Fruit fly (Drosophila melanogaster): ENCODE measurements around the gene Jon99Cii.

Jon99Cii gene

DNA sequence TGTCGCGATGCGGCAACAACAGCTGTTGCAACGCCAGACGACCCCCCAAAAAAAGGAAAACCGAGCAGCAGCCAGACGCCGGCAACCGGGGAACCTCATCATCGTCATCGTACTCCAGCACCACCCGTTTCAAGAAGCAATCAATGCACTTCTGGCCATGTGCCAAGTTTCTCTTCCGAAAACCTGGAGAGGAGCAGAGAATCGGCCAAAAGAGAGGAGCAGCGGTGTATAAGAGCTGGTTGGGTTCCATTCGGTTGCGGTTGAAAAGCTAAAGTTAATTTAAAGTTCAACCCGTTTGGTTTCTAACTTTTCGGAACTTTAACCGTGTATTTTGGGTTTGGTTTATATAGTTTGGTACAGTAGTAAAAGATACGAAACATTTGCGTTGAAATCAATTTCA lies 48.2 kb downstream of the Jon99Cii start:
- no peak for TF ChIP-seq Sp1 (GFP tag; optimal IDR thresholded peaks at IDR 0.05)
- peak; percentile 60 to 78 for TF ChIP-seq dl (GFP tag; optimal IDR thresholded peaks at IDR 0.05; ENCODE audit: insufficient read depth in 1 of 2, partially characterized antibody in 2 of 2)
- peak; percentile 84 for TF ChIP-seq Dif (GFP tag; optimal IDR thresholded peaks at IDR 0.05; ENCODE audit: partially characterized antibody)

DNA sequence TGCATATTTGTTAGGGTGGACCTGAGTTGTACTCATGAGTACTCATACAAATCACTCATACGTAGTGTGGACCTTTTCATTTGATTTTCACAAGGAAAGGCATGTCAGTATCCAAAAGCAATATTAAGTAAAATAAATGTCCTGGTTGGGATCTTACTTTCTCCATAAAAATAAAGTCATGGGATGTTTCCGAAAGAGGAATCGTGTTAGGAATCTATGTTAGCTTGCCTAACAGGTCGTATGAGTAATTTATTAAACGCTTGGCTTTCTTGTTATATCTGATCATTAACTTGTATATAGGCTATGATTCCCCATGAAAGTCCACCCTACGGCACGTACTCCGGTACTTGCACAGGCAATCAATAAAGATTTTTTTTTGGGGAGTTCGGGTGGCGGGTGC lies 48.6 kb downstream of the Jon99Cii start:
- TF ChIP-seq br (GFP tag; optimal IDR thresholded peaks at IDR 0.05) (peak; percentile 54), brk (GFP tag; optimal IDR thresholded peaks at IDR 0.05) (no peak), foxo (GFP tag; optimal IDR thresholded peaks at IDR 0.05) (peak in 1 of 2 experiments; percentile 65), OdsH (GFP tag; optimal IDR thresholded peaks at IDR 0.05) (peak; percentile 12), Sp1 (GFP tag; optimal IDR thresholded peaks at IDR 0.05) (peak; percentile 42), Rel (GFP tag; optimal IDR thresholded peaks at IDR 0.05) (no peak), Rel (tag; optimal IDR thresholded peaks at IDR 0.05) (no peak), HLH106 (tag; optimal IDR thresholded peaks at IDR 0.05) (peak; percentile 42), h (GFP tag; optimal IDR thresholded peaks at IDR 0.05) (peak; percentile 44), Hnf4 (GFP tag; optimal IDR thresholded peaks at IDR 0.05) (peak; percentile 39), rgr (GFP tag; optimal IDR thresholded peaks at IDR 0.05) (peak; percentile 38), Mio (GFP tag; optimal IDR thresholded peaks at IDR 0.05) (no peak), ey (GFP tag; optimal IDR thresholded peaks at IDR 0.05) (peak; percentile 53), fru (GFP tag; optimal IDR thresholded peaks at IDR 0.05) (peak; percentile 57), Abd-B (GFP tag; optimal IDR thresholded peaks at IDR 0.05) (no peak)

Data from whole organism, wandering third instar larva.